Worm (Caenorhabditis elegans) whole organism, mixed stage, embryonic: ENCODE results near the gene C25G4.7.
"Not testable (repeated sequence)": the region's sequence is repeated elsewhere in the genome, so short reads cannot be mapped to it uniquely, and the experiment has no call there.

Source experiments
- M03D4.4 ChIP-seq: sonication (generic microtip); optimal IDR thresholded peaks from 2 replicates; lab custom pipeline; 2017; ENCODE audit warnings: mild to moderate bottlenecking, missing genetic modification characterization, missing compliant biosample characterization
- bed-3 ChIP-seq: fragments of 200-800 bp; sonication (Bioruptor generic); optimal IDR thresholded peaks from 3 replicates; lab custom pipeline; 2018; ENCODE audit warnings: mild to moderate bottlenecking, missing genetic modification characterization, moderate library complexity, missing compliant biosample characterization
- ceh-39 ChIP-seq: fragments of 150-350 bp; optimal IDR thresholded peaks from 2 replicates; lab custom pipeline; 2014; ENCODE audit warnings: missing biosample characterization, missing genetic modification characterization
- ceh-43 ChIP-seq: fragments of 200-800 bp; sonication (Bioruptor generic); optimal IDR thresholded peaks from 2 replicates; lab custom pipeline; 2018; ENCODE audit warnings: mild to moderate bottlenecking, missing genetic modification characterization, moderate library complexity, missing compliant biosample characterization
- ceh-83 ChIP-seq: fragments of 200-800 bp; sonication (Bioruptor generic); optimal IDR thresholded peaks from 2 replicates; lab custom pipeline; 2018; ENCODE audit warnings: mild to moderate bottlenecking, missing genetic modification characterization, missing compliant biosample characterization
- ces-1 ChIP-seq: fragments of 150-350 bp; optimal IDR thresholded peaks from 2 replicates; lab custom pipeline; 2014; ENCODE audit warnings: missing biosample characterization, missing genetic modification reagents, missing genetic modification characterization
- cnd-1 ChIP-seq: fragments of 200-800 bp; sonication (Bioruptor generic); optimal IDR thresholded peaks from 2 replicates; lab custom pipeline; 2018; ENCODE audit warnings: mild to moderate bottlenecking, missing genetic modification characterization, missing compliant biosample characterization
- drap-1 ChIP-seq: fragments of 200-800 bp; sonication (Bioruptor generic); optimal IDR thresholded peaks from 3 replicates; lab custom pipeline; 2018; ENCODE audit warnings: mild to moderate bottlenecking, missing genetic modification characterization, missing compliant biosample characterization
- elt-1 ChIP-seq: sonication (generic microtip); optimal IDR thresholded peaks from 2 replicates; lab custom pipeline; 2017; ENCODE audit warnings: missing genetic modification characterization, mild to moderate bottlenecking, missing compliant biosample characterization, antibody characterized with exemption, moderate library complexity, borderline replicate concordance; ENCODE audit not compliant: insufficient read depth
- elt-3 ChIP-seq: fragments of 150-350 bp; optimal IDR thresholded peaks from 2 replicates; lab custom pipeline; 2014; ENCODE audit warnings: missing biosample characterization, missing genetic modification characterization
- flh-1 ChIP-seq: fragments of 200-800 bp; sonication (Bioruptor generic); optimal IDR thresholded peaks from 2 replicates; lab custom pipeline; 2018; ENCODE audit warnings: mild to moderate bottlenecking, missing genetic modification characterization, moderate library complexity, missing compliant biosample characterization
- hlh-1 ChIP-seq: fragments of 150-350 bp; optimal IDR thresholded peaks from 2 replicates; lab custom pipeline; 2014; ENCODE audit warnings: missing biosample characterization, missing genetic modification reagents, missing genetic modification characterization
- lin-32 ChIP-seq: fragments of 200-800 bp; sonication (Bioruptor generic); optimal IDR thresholded peaks from 2 replicates; lab custom pipeline; 2018; ENCODE audit warnings: mild to moderate bottlenecking, missing genetic modification characterization, missing compliant biosample characterization
- lsy-2 ChIP-seq: fragments of 150-350 bp; optimal IDR thresholded peaks from 2 replicates; lab custom pipeline; 2014; ENCODE audit warnings: missing biosample characterization, missing genetic modification characterization
- mab-5 ChIP-seq: fragments of 150-350 bp; optimal IDR thresholded peaks from 2 replicates; lab custom pipeline; 2014; ENCODE audit warnings: missing biosample characterization, missing genetic modification characterization
- mep-1 ChIP-seq: fragments of 150-350 bp; optimal IDR thresholded peaks from 2 replicates; lab custom pipeline; 2017; ENCODE audit warnings: missing biosample characterization, missing genetic modification reagents, missing genetic modification characterization, inconsistent platforms
- mls-2 ChIP-seq: sonication (generic microtip); optimal IDR thresholded peaks from 2 replicates; lab custom pipeline; 2016; ENCODE audit warnings: mild to moderate bottlenecking, missing genetic modification characterization, moderate library complexity, missing compliant biosample characterization
- nhr-2 ChIP-seq: fragments of 150-350 bp; optimal IDR thresholded peaks from 2 replicates; lab custom pipeline; 2014; ENCODE audit warnings: missing biosample characterization, missing genetic modification characterization
- nhr-237 ChIP-seq: fragments of 150-350 bp; optimal IDR thresholded peaks from 2 replicates; lab custom pipeline; 2014; ENCODE audit warnings: missing biosample characterization, missing genetic modification characterization
- nhr-28 ChIP-seq: fragments of 150-350 bp; optimal IDR thresholded peaks from 2 replicates; lab custom pipeline; 2014; ENCODE audit warnings: missing biosample characterization, missing genetic modification characterization
- nhr-76 ChIP-seq: sonication (generic microtip); optimal IDR thresholded peaks from 2 replicates; lab custom pipeline; 2017; ENCODE audit warnings: missing biosample characterization, missing genetic modification characterization
- pha-4 ChIP-seq: fragments of 150-350 bp; optimal IDR thresholded peaks from 2 replicates; lab custom pipeline; 2018; ENCODE audit warnings: missing biosample characterization, missing genetic modification reagents, missing genetic modification characterization
- sem-2 ChIP-seq: fragments of 200-800 bp; sonication (Bioruptor generic); optimal IDR thresholded peaks from 2 replicates; lab custom pipeline; 2018; ENCODE audit warnings: mild to moderate bottlenecking, missing genetic modification characterization, missing compliant biosample characterization
- snpc-4 ChIP-seq: fragments of 150-350 bp; optimal IDR thresholded peaks from 2 replicates; lab custom pipeline; 2014; ENCODE audit warnings: missing biosample characterization, missing genetic modification characterization
- sptf-1 ChIP-seq: sonication (generic microtip); optimal IDR thresholded peaks from 2 replicates; lab custom pipeline; 2017; ENCODE audit warnings: mild to moderate bottlenecking, missing genetic modification characterization, moderate library complexity, missing compliant biosample characterization
- tbx-8 ChIP-seq: fragments of 200-800 bp; sonication (Bioruptor generic); optimal IDR thresholded peaks from 2 replicates; lab custom pipeline; 2018; ENCODE audit warnings: mild to moderate bottlenecking, missing genetic modification characterization, moderate library complexity, missing compliant biosample characterization
- unc-120 ChIP-seq: sonication (generic microtip); optimal IDR thresholded peaks from 2 replicates; lab custom pipeline; 2017; ENCODE audit warnings: missing genetic modification characterization, missing compliant biosample characterization; ENCODE audit not compliant: poor library complexity, severe bottlenecking
- unc-39 ChIP-seq: fragments of 150-350 bp; optimal IDR thresholded peaks from 2 replicates; lab custom pipeline; 2014; ENCODE audit warnings: missing biosample characterization, missing genetic modification characterization
- unc-62 ChIP-seq: fragments of 150-350 bp; optimal IDR thresholded peaks from 2 replicates; lab custom pipeline; 2014; ENCODE audit warnings: missing biosample characterization, missing genetic modification reagents, missing genetic modification characterization

Gene C25G4.7

ce11 chrIV:12464822-12465221, 8.1 kb downstream of the C25G4.7 start:
- no peak for TF ChIP-seq mep-1 (tag; lab: Kevin White, UChicago)
- TF ChIP-seq bed-3: no peak

- TF ChIP-seq hlh-1 (tag; lab: Kevin White, UChicago) (no peak), ceh-39 (tag; lab: Kevin White, UChicago) (peak; percentile 72)
Measured at ce11 chrIV:12467761-12468160, 11.0 kb downstream of the C25G4.7 start.

ce11 chrIV:12468359-12468758, 11.6 kb downstream of the C25G4.7 start, which contains the start of gene igdb-2:
TSS of gene igdb-2 (plus strand) at chrIV:12468659.
- TF ChIP-seq ceh-83 (GFP tag; lab: Kevin White, UChicago): no peak

ce11 chrIV:12476942-12477341, 20.2 kb downstream of the C25G4.7 start, which contains the start of gene T04A11.1:
TSS of gene T04A11.1 (minus strand) at chrIV:12477042.
- TF ChIP-seq elt-1; drap-1 (GFP tag; lab: Kevin White, UChicago); mab-5 (tag; lab: Kevin White, UChicago): not testable (repeated sequence)

ce11 chrIV:12478711-12479110, 22.0 kb downstream of the C25G4.7 start, which contains the start of gene igdb-1:
TSS of gene igdb-1 (plus strand) at chrIV:12479011.
- TF ChIP-seq lsy-2 (tag; lab: Kevin White, UChicago); nhr-28 (tag; lab: Kevin White, UChicago); elt-1: not testable (repeated sequence)

- not testable (repeated sequence) for TF ChIP-seq sem-2 (GFP tag; lab: Kevin White, UChicago); ces-1 (GFP tag; lab: Kevin White, UChicago); nhr-2 (tag; lab: Kevin White, UChicago)
Measured at ce11 chrIV:12484479-12484878, 27.8 kb downstream of the C25G4.7 start, which contains the start of gene T04A11.4. TSS of gene T04A11.4 (minus strand) at chrIV:12484579.

- no peak for TF ChIP-seq lsy-2 (tag; lab: Kevin White, UChicago)
- TF ChIP-seq nhr-76 (tag; lab: Kevin White, UChicago): no peak
- no peak for TF ChIP-seq M03D4.4 (tag; lab: Kevin White, UChicago)
- no peak for TF ChIP-seq unc-120
- no peak for TF ChIP-seq drap-1 (GFP tag; lab: Kevin White, UChicago)
- TF ChIP-seq elt-1: no peak
- TF ChIP-seq mls-2 (tag; lab: Kevin White, UChicago): no peak
- TF ChIP-seq nhr-2 (tag; lab: Kevin White, UChicago): no peak
- no peak for TF ChIP-seq ceh-39 (tag; lab: Kevin White, UChicago)
- no peak for TF ChIP-seq tbx-8 (GFP tag; lab: Kevin White, UChicago)
- TF ChIP-seq sem-2 (GFP tag; lab: Kevin White, UChicago): no peak
- TF ChIP-seq sptf-1 (tag; lab: Kevin White, UChicago): no peak
- TF ChIP-seq pha-4 (tag; lab: Kevin White, UChicago): no peak
- TF ChIP-seq unc-62 (GFP tag; lab: Kevin White, UChicago): no peak
- no peak for TF ChIP-seq ces-1 (GFP tag; lab: Kevin White, UChicago)
- no peak for TF ChIP-seq mep-1 (tag; lab: Kevin White, UChicago)
- TF ChIP-seq ceh-43 (GFP tag; lab: Kevin White, UChicago): no peak
- TF ChIP-seq cnd-1 (tag; lab: Kevin White, UChicago): no peak
- no peak for TF ChIP-seq nhr-237
- TF ChIP-seq snpc-4 (tag; lab: Kevin White, UChicago): no peak
Measured at ce11 chrIV:12487194-12487593, 30.5 kb downstream of the C25G4.7 start, which contains the start of gene sru-26. TSS of gene sru-26 (plus strand) at chrIV:12487494.

- no peak for TF ChIP-seq nhr-2 (tag; lab: Kevin White, UChicago)
- no peak for TF ChIP-seq sptf-1 (tag; lab: Kevin White, UChicago)
- no peak for TF ChIP-seq ceh-83 (GFP tag; lab: Kevin White, UChicago)
- TF ChIP-seq ces-1 (GFP tag; lab: Kevin White, UChicago): no peak
- TF ChIP-seq elt-3: no peak
- TF ChIP-seq ceh-39 (tag; lab: Kevin White, UChicago): no peak
- no peak for TF ChIP-seq flh-1 (GFP tag; lab: Kevin White, UChicago)
- TF ChIP-seq pha-4 (tag; lab: Kevin White, UChicago): no peak
- TF ChIP-seq mep-1 (tag; lab: Kevin White, UChicago): no peak
- no peak for TF ChIP-seq M03D4.4 (tag; lab: Kevin White, UChicago)
- no peak for TF ChIP-seq unc-39
- no peak for TF ChIP-seq lsy-2 (tag; lab: Kevin White, UChicago)
- TF ChIP-seq unc-62 (GFP tag; lab: Kevin White, UChicago): no peak
- TF ChIP-seq cnd-1 (tag; lab: Kevin White, UChicago): no peak
- TF ChIP-seq unc-120: no peak
- TF ChIP-seq hlh-1 (tag; lab: Kevin White, UChicago): no peak
- no peak for TF ChIP-seq lin-32 (GFP tag; lab: Kevin White, UChicago)
- TF ChIP-seq, all 35 proteins: peak for 0
Measured at ce11 chrIV:12490491-12490890, 33.8 kb downstream of the C25G4.7 start, which contains the start of gene him-6. TSS of gene him-6 (plus strand) at chrIV:12490791.
